Fruit fly (Drosophila melanogaster) whole organism, pupa: ENCODE measurements around the gene Est-Q.

Experiments
- CG10348 ChIP-seq: fragments of 200-800 bp; sonication (Bioruptor generic); IDR thresholded peaks from 2 replicates; pipeline ENCODE4 v1.3.6; 2022; ENCODE audit warnings: missing biosample characterization, missing genetic modification characterization
- CG12605 ChIP-seq: fragments of 200-800 bp; sonication (Bioruptor generic); IDR thresholded peaks from 2 replicates; pipeline ENCODE4 v1.3.6; 2022; ENCODE audit warnings: missing biosample characterization, missing genetic modification characterization
- CG13204 ChIP-seq: fragments of 200-800 bp; sonication (Bioruptor generic); optimal IDR thresholded peaks from 2 replicates; lab custom pipeline; 2018; ENCODE audit warnings: missing biosample characterization, mild to moderate bottlenecking, missing genetic modification characterization, moderate library complexity
- CG14655 ChIP-seq: fragments of 200-800 bp; sonication (Bioruptor generic); optimal IDR thresholded peaks from 3 replicates; lab custom pipeline; 2017; ENCODE audit warnings: mild to moderate bottlenecking, missing biosample characterization, missing genetic modification reagents, missing genetic modification characterization
- CG15710 ChIP-seq: fragments of 200-800 bp; sonication (Bioruptor generic); optimal IDR thresholded peaks from 2 replicates; lab custom pipeline; 2018; ENCODE audit warnings: missing biosample characterization, mild to moderate bottlenecking, missing genetic modification characterization, moderate library complexity
- CG17806 ChIP-seq: fragments of 200-800 bp; sonication (Bioruptor generic); optimal IDR thresholded peaks from 2 replicates; lab custom pipeline; 2018; ENCODE audit warnings: missing biosample characterization, mild to moderate bottlenecking, missing genetic modification characterization, moderate library complexity
- CG32121 ChIP-seq: fragments of 200-800 bp; sonication (Bioruptor generic); IDR thresholded peaks from 2 replicates; pipeline ENCODE4 v1.3.6; 2022; ENCODE audit warnings: missing biosample characterization, missing genetic modification characterization
- CG34367 ChIP-seq: fragments of 200-800 bp; sonication (Bioruptor generic); optimal IDR thresholded peaks from 2 replicates; lab custom pipeline; 2018; ENCODE audit warnings: missing biosample characterization, mild to moderate bottlenecking, missing genetic modification characterization
- CG4496 ChIP-seq: fragments of 200-800 bp; sonication (Bioruptor generic); IDR thresholded peaks from 3 replicates; pipeline ENCODE4 v1.3.6; 2022; ENCODE audit warnings: missing biosample characterization, missing genetic modification characterization
- CG8159 ChIP-seq: fragments of 200-800 bp; sonication (Bioruptor generic); optimal IDR thresholded peaks from 3 replicates; lab custom pipeline; 2018; ENCODE audit warnings: missing biosample characterization, mild to moderate bottlenecking, missing genetic modification characterization, moderate library complexity
- CG8301 ChIP-seq: fragments of 200-800 bp; sonication (Bioruptor generic); optimal IDR thresholded peaks from 2 replicates; lab custom pipeline; 2018; ENCODE audit warnings: missing biosample characterization, mild to moderate bottlenecking, missing genetic modification characterization
- CG9948 ChIP-seq: fragments of 200-800 bp; sonication (Bioruptor generic); optimal IDR thresholded peaks from 2 replicates; lab custom pipeline; 2018; ENCODE audit warnings: missing biosample characterization, mild to moderate bottlenecking, missing genetic modification characterization, moderate library complexity
- D1 ChIP-seq: fragments of 200-800 bp; sonication (Bioruptor generic); optimal IDR thresholded peaks from 2 replicates; lab custom pipeline; 2018; ENCODE audit warnings: missing biosample characterization, mild to moderate bottlenecking, missing genetic modification characterization, moderate library complexity
- EcR ChIP-seq: fragments of 200-800 bp; sonication (Bioruptor generic); optimal IDR thresholded peaks from 3 replicates; lab custom pipeline; 2019; ENCODE audit warnings: missing biosample characterization, missing genetic modification characterization, mild to moderate bottlenecking, moderate library complexity, missing genetic modification reagents
- Ets98B ChIP-seq: fragments of 200-800 bp; sonication (Bioruptor generic); IDR thresholded peaks from 2 replicates; pipeline ENCODE4 v1.3.6; 2022; ENCODE audit warnings: missing biosample characterization, missing genetic modification characterization
- Pif1A ChIP-seq: fragments of 200-800 bp; sonication (Bioruptor generic); optimal IDR thresholded peaks from 3 replicates; lab custom pipeline; 2016; ENCODE audit warnings: missing biosample characterization, missing genetic modification characterization
- Pif1B ChIP-seq: fragments of 200-800 bp; sonication (Bioruptor generic); optimal IDR thresholded peaks from 3 replicates; lab custom pipeline; 2016; ENCODE audit warnings: missing biosample characterization, missing genetic modification characterization
- Snoo ChIP-seq: fragments of 200-800 bp; sonication (Bioruptor generic); optimal IDR thresholded peaks from 3 replicates; lab custom pipeline; 2017; ENCODE audit warnings: missing biosample characterization, mild to moderate bottlenecking, missing genetic modification characterization, inconsistent platforms
- fd96Ca ChIP-seq: fragments of 200-800 bp; sonication (Bioruptor generic); IDR thresholded peaks from 3 replicates; pipeline ENCODE4 v1.3.6; 2022; ENCODE audit warnings: missing biosample characterization, missing genetic modification characterization
- gl ChIP-seq: fragments of 200-800 bp; sonication (Bioruptor generic); optimal IDR thresholded peaks from 2 replicates; lab custom pipeline; 2018; ENCODE audit warnings: missing biosample characterization, mild to moderate bottlenecking, missing genetic modification characterization
- rn ChIP-seq: fragments of 200-800 bp; sonication (Bioruptor generic); IDR thresholded peaks from 2 replicates; pipeline ENCODE4 v1.3.6; 2022; ENCODE audit warnings: missing biosample characterization, missing genetic modification characterization

Est-Q gene

dm6 chr3L:21483837-21484236 is 17.4 kb upstream of the Est-Q start:
- TF ChIP-seq CG32121 (no peak), CG4496 (GFP tag; lab: Robert Waterston, UW) (no peak), Snoo (tag; lab: Kevin White, UChicago) (no peak), D1 (no peak), Pif1B (no peak), CG14655 (GFP tag; lab: Kevin White, UChicago) (no peak)
- TF ChIP-seq, all 21 proteins: peak for 0

DNA sequence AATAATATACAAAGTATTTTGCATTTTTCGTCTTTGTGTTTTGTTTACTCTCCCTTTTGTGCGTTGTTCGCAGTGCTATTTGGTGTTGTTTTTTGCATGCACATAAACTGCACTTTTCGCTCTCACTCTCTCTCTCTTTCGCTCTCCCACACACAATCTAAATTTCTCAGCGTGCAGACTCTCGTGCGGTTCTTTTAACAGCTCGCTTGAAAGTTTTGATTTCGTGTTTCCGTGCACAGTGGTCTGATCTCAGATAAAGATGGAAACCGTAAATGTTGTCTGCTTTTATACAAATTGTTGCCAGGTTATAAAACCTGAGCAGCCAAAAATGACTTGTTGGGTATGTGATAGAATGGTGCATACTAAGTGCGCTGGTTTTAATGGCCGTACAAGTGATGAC is 15.8 kb upstream of the Est-Q start:
- TF ChIP-seq CG12605 (GFP tag; lab: Robert Waterston, UW) (peak; percentile 75), Ets98B (GFP tag; lab: Robert Waterston, UW) (peak; percentile 57; the same call in 1 of the 2 replicates), CG4496 (GFP tag; lab: Robert Waterston, UW) (peak; percentile 82)

dm6 chr3L:21490486-21490885 is 10.7 kb upstream of the Est-Q start, which contains the start of gene Neu2:
Gene Neu2 (minus strand): TSS chr3L:21490586.
- TF ChIP-seq CG8301 (tag; lab: Kevin White, UChicago), result no peak

DNA sequence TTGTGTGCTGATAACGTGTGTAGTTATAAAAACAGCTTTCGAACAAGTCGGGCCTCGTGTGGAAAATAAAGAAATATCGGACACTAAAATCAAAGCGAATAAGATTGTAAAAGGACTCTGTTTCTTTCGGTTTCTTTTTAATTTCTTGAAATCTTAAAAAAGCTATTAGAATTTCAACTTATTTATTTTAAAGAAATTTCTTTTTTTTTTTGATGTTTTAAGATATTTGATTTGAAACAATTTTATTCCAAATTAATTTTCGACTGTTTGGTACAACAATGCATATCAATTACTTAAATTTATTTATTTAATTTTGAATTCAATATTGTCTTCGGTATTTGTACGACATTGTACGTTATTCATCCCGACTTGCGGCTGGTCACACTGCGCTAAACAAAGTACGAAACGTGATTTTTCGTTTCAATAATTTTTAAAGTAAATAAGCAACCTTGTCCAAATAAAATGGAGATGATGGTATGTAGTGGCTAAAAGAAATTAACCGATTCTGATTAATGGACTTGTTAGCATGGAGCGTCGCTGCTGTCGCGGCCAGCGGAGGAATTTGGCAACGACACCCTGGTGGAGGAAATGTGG is 8.4 kb upstream of the Est-Q start, which contains the start of the genes CG7202 and CG7519:
TSS of gene CG7202 (minus strand) at position 51 of the 594 bp plus-strand sequence.
TSS of gene CG7519 (plus strand) at position 361 of the 594 bp plus-strand sequence.
- TF ChIP-seq CG12605 (GFP tag; lab: Robert Waterston, UW), result no peak
- no peak for TF ChIP-seq Snoo (tag; lab: Kevin White, UChicago)
- no peak for TF ChIP-seq CG4496 (GFP tag; lab: Robert Waterston, UW)
- no peak for TF ChIP-seq CG10348 (GFP tag; lab: Robert Waterston, UW)
- TF ChIP-seq EcR (GFP tag; lab: Kevin White, UChicago), result no peak
- TF ChIP-seq fd96Ca (GFP tag; lab: Robert Waterston, UW), result no peak
- TF ChIP-seq CG8159 (tag; lab: Kevin White, UChicago), result no peak

dm6 chr3L:21496502-21496864 is 4.7 kb upstream of the Est-Q start:
- no peak for TF ChIP-seq Ets98B (GFP tag; lab: Robert Waterston, UW)
- TF ChIP-seq gl (tag; lab: Kevin White, UChicago), result no peak
- TF ChIP-seq CG9948 (tag; lab: Kevin White, UChicago), result no peak
- no peak for TF ChIP-seq D1

DNA sequence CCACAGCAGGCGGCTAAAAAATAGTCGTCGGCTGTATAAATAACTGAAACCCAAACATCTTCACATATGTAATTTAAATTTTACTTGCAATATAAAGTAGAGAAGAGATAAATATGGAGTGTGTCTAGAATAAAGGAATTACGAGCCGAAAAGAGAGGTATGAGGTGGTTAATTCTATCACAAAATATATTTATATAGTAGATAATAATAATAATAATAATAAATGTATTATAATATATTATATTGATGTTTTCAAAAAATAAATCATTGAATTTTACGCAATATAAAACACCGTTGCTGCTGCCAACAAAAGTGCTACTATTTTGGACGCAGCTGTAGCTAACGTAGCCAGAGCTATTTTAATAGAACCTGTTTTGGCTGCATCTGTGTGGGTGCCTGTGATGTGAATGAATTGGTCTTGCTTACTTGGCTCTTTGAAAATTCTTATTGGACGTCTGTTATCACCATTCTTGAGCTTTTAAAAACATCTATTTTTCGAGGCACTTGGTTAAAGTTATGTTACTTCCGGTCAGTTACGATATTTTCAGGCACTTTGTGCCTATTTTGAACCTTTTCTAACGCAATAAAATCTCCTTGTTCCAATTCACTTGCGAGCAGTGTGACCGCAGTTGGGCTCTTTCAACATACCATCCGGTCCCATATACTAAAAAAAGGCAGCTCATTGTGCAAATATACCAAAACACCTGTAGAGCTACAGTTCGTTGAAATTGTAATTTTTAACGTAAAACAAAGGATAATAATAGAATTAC is 4.2 kb upstream of the Est-Q start, which contains the start of gene Hr78:
TSS of gene Hr78 (minus strand) at position 630 of the 770 bp plus-strand sequence.
- TF ChIP-seq Pif1B, result peak; percentile 65
- peak; percentile 84 for TF ChIP-seq CG8159 (tag; lab: Kevin White, UChicago)
- TF ChIP-seq CG12605 (GFP tag; lab: Robert Waterston, UW), result peak; percentile 35
- TF ChIP-seq CG4496 (GFP tag; lab: Robert Waterston, UW), result peak; percentile 63; the same call in 2 of the 3 replicates
- peak; percentile 83 for TF ChIP-seq CG9948 (tag; lab: Kevin White, UChicago)
- TF ChIP-seq Ets98B (GFP tag; lab: Robert Waterston, UW), result no peak; the same call in 1 of the 2 replicates
- peak; percentile 71 for TF ChIP-seq Snoo (tag; lab: Kevin White, UChicago)
- peak; percentile 81 for TF ChIP-seq CG8301 (tag; lab: Kevin White, UChicago)
- TF ChIP-seq D1, result peak; percentile 75
- TF ChIP-seq EcR (GFP tag; lab: Kevin White, UChicago), result peak; percentile 77
- no peak for TF ChIP-seq CG14655 (GFP tag; lab: Kevin White, UChicago)
- no peak for TF ChIP-seq rn (GFP tag; lab: Robert Waterston, UW)
- peak; percentile 19 for TF ChIP-seq gl (tag; lab: Kevin White, UChicago)
- no peak for TF ChIP-seq CG10348 (GFP tag; lab: Robert Waterston, UW)
- peak; percentile 75 for TF ChIP-seq CG17806 (tag; lab: Kevin White, UChicago)
- TF ChIP-seq Pif1A, result no peak
- peak; percentile 60 for TF ChIP-seq CG34367 (tag; lab: Kevin White, UChicago)
- TF ChIP-seq CG13204 (GFP tag; lab: Kevin White, UChicago), result no peak
- peak; percentile 73 for TF ChIP-seq CG32121
- TF ChIP-seq CG15710 (tag; lab: Kevin White, UChicago), result peak; percentile 84
- TF ChIP-seq fd96Ca (GFP tag; lab: Robert Waterston, UW), result peak; percentile 46; the same call in 1 of the 3 replicates

DNA sequence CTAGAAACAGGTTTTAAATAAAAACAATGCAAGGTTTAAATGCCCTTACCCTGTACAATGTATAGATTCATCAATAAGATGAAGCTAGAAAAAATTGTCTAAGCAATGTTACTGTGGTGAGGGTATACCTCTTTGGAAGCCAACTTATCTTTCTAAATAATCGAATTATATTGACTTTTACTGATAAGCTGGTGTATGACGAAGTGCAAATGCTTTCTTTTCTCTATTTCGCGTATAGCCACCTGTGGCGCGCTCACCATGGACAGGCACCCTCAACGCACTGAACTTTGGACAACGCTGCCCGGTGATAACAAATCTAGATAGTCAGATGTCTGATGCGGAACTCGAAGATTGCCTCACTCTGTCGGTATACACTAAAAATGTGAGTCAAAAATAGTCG is 707 bp downstream of the Est-Q start:
- TF ChIP-seq fd96Ca (GFP tag; lab: Robert Waterston, UW), result no peak
- TF ChIP-seq CG17806 (tag; lab: Kevin White, UChicago), result no peak
- no peak for TF ChIP-seq CG32121
- TF ChIP-seq CG4496 (GFP tag; lab: Robert Waterston, UW), result no peak
- TF ChIP-seq Snoo (tag; lab: Kevin White, UChicago), result no peak
- no peak for TF ChIP-seq CG8301 (tag; lab: Kevin White, UChicago)
- no peak for TF ChIP-seq Pif1B
